Fruit fly (Drosophila melanogaster) whole organism, prepupa: ENCODE results near the gene Syx16.

Source experiments
- CG10669 ChIP-seq: fragments of 200-800 bp; sonication (Bioruptor generic); optimal IDR thresholded peaks from 3 replicates; lab custom pipeline; 2018; ENCODE audit warnings: missing biosample characterization, mild to moderate bottlenecking, missing genetic modification characterization, moderate library complexity
- CG15336 ChIP-seq: fragments of 200-800 bp; sonication (Bioruptor generic); IDR thresholded peaks from 2 replicates; pipeline ENCODE4 v1.3.6; 2022; ENCODE audit warnings: missing biosample characterization, missing genetic modification characterization
- CG1621 ChIP-seq: fragments of 200-800 bp; sonication (Bioruptor generic); optimal IDR thresholded peaks from 3 replicates; lab custom pipeline; 2018; ENCODE audit warnings: missing biosample characterization, mild to moderate bottlenecking, missing genetic modification characterization
- CG34406 ChIP-seq: fragments of 200-800 bp; sonication (Bioruptor generic); optimal IDR thresholded peaks from 3 replicates; lab custom pipeline; 2016; ENCODE audit warnings: missing biosample characterization, missing genetic modification characterization
- CG3919 ChIP-seq: fragments of 200-800 bp; sonication (Bioruptor generic); optimal IDR thresholded peaks from 3 replicates; lab custom pipeline; 2016; ENCODE audit warnings: missing biosample characterization, missing genetic modification characterization
- CG6276 ChIP-seq: fragments of 200-800 bp; sonication (Bioruptor generic); optimal IDR thresholded peaks from 2 replicates; lab custom pipeline; 2017; ENCODE audit warnings: missing biosample characterization, mild to moderate bottlenecking, missing genetic modification characterization
- CG6792 ChIP-seq: fragments of 200-800 bp; sonication (Bioruptor generic); optimal IDR thresholded peaks from 3 replicates; lab custom pipeline; 2016; ENCODE audit warnings: missing biosample characterization, missing genetic modification characterization
- CG6808 ChIP-seq: fragments of 200-800 bp; sonication (Bioruptor generic); optimal IDR thresholded peaks from 3 replicates; lab custom pipeline; 2017; ENCODE audit warnings: missing biosample characterization, missing genetic modification characterization, mild to moderate bottlenecking, moderate library complexity, missing genetic modification reagents
- CG7368 ChIP-seq: fragments of 200-800 bp; sonication (Bioruptor generic); optimal IDR thresholded peaks from 3 replicates; lab custom pipeline; 2016; ENCODE audit warnings: missing biosample characterization, missing genetic modification characterization
- CG8119 ChIP-seq: fragments of 200-800 bp; sonication (Bioruptor generic); IDR thresholded peaks from 3 replicates; pipeline ENCODE4 v1.3.6; 2022; ENCODE audit warnings: missing biosample characterization, missing genetic modification characterization
- CG8319 ChIP-seq: fragments of 200-800 bp; sonication (Bioruptor generic); optimal IDR thresholded peaks from 3 replicates; lab custom pipeline; 2016; ENCODE audit warnings: missing biosample characterization, missing genetic modification characterization
- CG9139 ChIP-seq: fragments of 200-800 bp; sonication (Bioruptor generic); optimal IDR thresholded peaks from 3 replicates; lab custom pipeline; 2017; ENCODE audit warnings: missing biosample characterization, mild to moderate bottlenecking, missing genetic modification characterization
- Eip78C ChIP-seq: fragments of 200-800 bp; sonication (Bioruptor generic); peaks from one replicate; lab custom pipeline; 2016; ENCODE audit warnings: missing biosample characterization, missing genetic modification characterization
- Ets96B ChIP-seq: fragments of 200-800 bp; optimal IDR thresholded peaks from 2 replicates; lab custom pipeline; 2019; ENCODE audit warnings: missing biosample characterization, mild to moderate bottlenecking, missing genetic modification characterization, moderate library complexity
- Hr38 ChIP-seq: sonication (Bioruptor generic); optimal IDR thresholded peaks from 2 replicates; lab custom pipeline; 2016; ENCODE audit warnings: missing biosample characterization, missing genetic modification characterization
- Hr39 ChIP-seq: fragments of 200-800 bp; sonication (Bioruptor generic); optimal IDR thresholded peaks from 2 replicates; lab custom pipeline; 2016; ENCODE audit warnings: missing biosample characterization, missing genetic modification characterization
- Hr4 ChIP-seq: fragments of 200-800 bp; sonication (Bioruptor generic); optimal IDR thresholded peaks from 3 replicates; lab custom pipeline; 2016; ENCODE audit warnings: missing biosample characterization, missing genetic modification characterization
- OdsH ChIP-seq: fragments of 200-800 bp; sonication (Bioruptor generic); optimal IDR thresholded peaks from 3 replicates; lab custom pipeline; 2016; ENCODE audit warnings: missing biosample characterization, missing genetic modification characterization
- Smox ChIP-seq: fragments of 200-800 bp; sonication (Bioruptor generic); optimal IDR thresholded peaks from 3 replicates; lab custom pipeline; 2016; ENCODE audit warnings: missing biosample characterization, missing genetic modification characterization
- Sox102F ChIP-seq: fragments of 200-800 bp; sonication (Bioruptor generic); optimal IDR thresholded peaks from 2 replicates; lab custom pipeline; 2016; ENCODE audit warnings: missing biosample characterization, mild to moderate bottlenecking, missing genetic modification characterization
- Sox14 ChIP-seq: fragments of 200-800 bp; sonication (Bioruptor generic); optimal IDR thresholded peaks from 3 replicates; lab custom pipeline; 2016; ENCODE audit warnings: missing biosample characterization, missing genetic modification characterization
- Sox15 ChIP-seq: fragments of 200-800 bp; sonication (Bioruptor generic); optimal IDR thresholded peaks from 3 replicates; lab custom pipeline; 2016; ENCODE audit warnings: missing biosample characterization, missing genetic modification characterization
- acj6 ChIP-seq: fragments of 200-800 bp; sonication (Bioruptor generic); optimal IDR thresholded peaks from 3 replicates; lab custom pipeline; 2016; ENCODE audit warnings: missing biosample characterization, missing genetic modification characterization
- dsx ChIP-seq: fragments of 200-800 bp; optimal IDR thresholded peaks from 3 replicates; lab custom pipeline; 2019; ENCODE audit warnings: missing biosample characterization, mild to moderate bottlenecking, missing genetic modification characterization, moderate library complexity; ENCODE audit not compliant: poor library complexity, severe bottlenecking
- esn ChIP-seq: fragments of 200-800 bp; sonication (Bioruptor generic); optimal IDR thresholded peaks from 2 replicates; lab custom pipeline; 2016; ENCODE audit warnings: missing biosample characterization, mild to moderate bottlenecking, missing genetic modification characterization, moderate library complexity
- fd59A ChIP-seq: fragments of 200-800 bp; sonication (Bioruptor generic); optimal IDR thresholded peaks from 2 replicates; lab custom pipeline; 2017; ENCODE audit warnings: missing biosample characterization, mild to moderate bottlenecking, missing genetic modification characterization, missing genetic modification reagents
- lz ChIP-seq: fragments of 200-800 bp; sonication (Bioruptor generic); optimal IDR thresholded peaks from 3 replicates; lab custom pipeline; 2016; ENCODE audit warnings: missing biosample characterization, missing genetic modification characterization
- net ChIP-seq: fragments of 200-800 bp; sonication (Bioruptor generic); optimal IDR thresholded peaks from 3 replicates; lab custom pipeline; 2016; ENCODE audit warnings: missing biosample characterization, missing genetic modification characterization
- spab ChIP-seq: fragments of 200-800 bp; sonication (Bioruptor generic); optimal IDR thresholded peaks from 2 replicates; lab custom pipeline; 2017; ENCODE audit warnings: missing biosample characterization, mild to moderate bottlenecking, missing genetic modification characterization, missing genetic modification reagents
- ss ChIP-seq, 2 experiments: fragments of 200-800 bp; sonication (Bioruptor generic); optimal IDR thresholded peaks; 2 replicates in 1 of 2; 3 replicates in 1 of 2; lab custom pipeline; 2017 to 2018; ENCODE audit warnings: mild to moderate bottlenecking in 2 of 2, missing biosample characterization in 2 of 2, missing genetic modification characterization in 2 of 2, moderate library complexity in 1 of 2
- vri ChIP-seq: fragments of 200-800 bp; sonication (Bioruptor generic); optimal IDR thresholded peaks from 3 replicates; lab custom pipeline; 2016; ENCODE audit warnings: missing biosample characterization, mild to moderate bottlenecking, missing genetic modification characterization

Syx16 gene

DNA sequence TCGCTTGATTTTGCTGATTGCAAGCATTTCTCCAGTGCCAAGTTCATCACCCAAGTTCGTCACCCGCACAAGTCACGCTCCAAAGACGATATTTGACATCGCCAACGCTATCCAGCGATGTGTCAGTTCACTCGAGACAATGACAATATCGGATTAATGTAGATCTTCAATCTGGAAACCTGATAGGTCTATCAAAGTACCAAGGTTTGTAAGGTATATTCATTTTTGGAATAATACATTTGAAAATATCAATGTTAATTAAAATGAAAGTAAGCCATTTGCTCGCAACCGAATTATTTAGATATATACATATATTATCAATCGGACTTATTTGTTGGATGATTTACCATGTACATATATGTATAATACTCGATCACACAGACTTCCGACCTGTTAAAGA lies 25.3 kb upstream of the Syx16 start, which contains the start of gene Obp19c:
TSS of gene Obp19c (minus strand) at position 101 of the 400 bp plus-strand sequence.
- TF ChIP-seq Hr38 (GFP tag; lab: Kevin White, UChicago) (no peak), CG6808 (no peak), Sox15 (GFP tag; lab: Kevin White, UChicago) (no peak)

DNA sequence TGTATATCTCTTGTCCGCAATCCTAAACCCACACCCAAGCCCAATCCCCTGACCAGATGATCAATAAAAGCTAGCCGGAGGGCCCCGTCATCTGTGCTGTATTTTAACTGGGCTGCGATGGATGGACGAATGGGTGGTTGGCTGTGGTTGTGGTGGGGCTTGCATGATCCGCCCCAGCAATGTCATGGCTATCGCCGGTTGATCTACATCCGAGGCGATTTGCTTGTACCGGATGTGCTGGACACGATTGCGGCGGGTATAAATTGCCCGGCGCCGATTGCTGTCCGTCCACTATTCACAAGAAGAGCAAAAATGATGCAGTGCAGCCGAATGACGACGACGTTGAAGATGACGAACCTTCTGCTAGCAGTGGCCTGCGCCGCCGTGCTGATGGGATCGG lies 22.9 kb upstream of the Syx16 start, which contains the start of gene Obp19b:
TSS of gene Obp19b (plus strand) at position 301 of the 400 bp plus-strand sequence.
- no peak for TF ChIP-seq CG6276 (GFP tag; lab: Kevin White, UChicago)
- no peak for TF ChIP-seq Hr38 (GFP tag; lab: Kevin White, UChicago)
- no peak for TF ChIP-seq Smox
- TF ChIP-seq CG1621 (tag; lab: Kevin White, UChicago), result no peak
- no peak for TF ChIP-seq CG8319 (GFP tag; lab: Kevin White, UChicago)
- TF ChIP-seq CG10669, result no peak
- no peak for TF ChIP-seq CG15336 (GFP tag; lab: Robert Waterston, UW)
- TF ChIP-seq Hr39, result no peak
- TF ChIP-seq Sox14 (GFP tag; lab: Kevin White, UChicago), result no peak
- TF ChIP-seq ss (GFP tag; optimal IDR thresholded peaks at IDR 0.05; lab: Kevin White, UChicago), result no peak
- no peak for TF ChIP-seq Hr4
- no peak for TF ChIP-seq spab
- TF ChIP-seq OdsH (GFP tag; lab: Kevin White, UChicago), result no peak
- TF ChIP-seq, all 60 proteins: peak for 0

DNA sequence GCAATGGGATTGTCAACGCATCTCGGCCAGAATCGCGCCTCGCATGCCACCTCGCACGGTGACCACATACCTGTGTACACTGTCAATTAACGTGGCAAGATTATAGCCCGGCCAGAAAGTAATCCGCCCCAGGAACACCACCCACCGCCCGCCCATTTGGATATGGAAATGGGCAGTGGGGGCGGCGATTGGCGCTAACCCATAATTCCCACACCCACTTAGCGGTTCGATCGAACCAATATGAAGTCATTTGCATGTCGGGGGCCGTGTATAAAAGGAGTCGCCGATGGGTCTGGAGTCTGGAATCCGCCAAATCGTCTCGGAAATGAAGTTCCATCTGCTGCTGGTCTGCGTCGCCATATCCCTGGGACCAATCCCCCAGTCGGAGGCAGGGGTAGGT lies 21.9 kb upstream of the Syx16 start, which contains the start of gene Obp19a:
TSS of gene Obp19a (plus strand) at position 301 of the 400 bp plus-strand sequence.
- TF ChIP-seq CG9139 (GFP tag; lab: Kevin White, UChicago) (no peak), vri (no peak), dsx (GFP tag; lab: Kevin White, UChicago) (no peak), ss (GFP tag; optimal IDR thresholded peaks at IDR 0.05; lab: Kevin White, UChicago) (no peak), CG6808 (no peak), Sox14 (GFP tag; lab: Kevin White, UChicago) (no peak)

DNA sequence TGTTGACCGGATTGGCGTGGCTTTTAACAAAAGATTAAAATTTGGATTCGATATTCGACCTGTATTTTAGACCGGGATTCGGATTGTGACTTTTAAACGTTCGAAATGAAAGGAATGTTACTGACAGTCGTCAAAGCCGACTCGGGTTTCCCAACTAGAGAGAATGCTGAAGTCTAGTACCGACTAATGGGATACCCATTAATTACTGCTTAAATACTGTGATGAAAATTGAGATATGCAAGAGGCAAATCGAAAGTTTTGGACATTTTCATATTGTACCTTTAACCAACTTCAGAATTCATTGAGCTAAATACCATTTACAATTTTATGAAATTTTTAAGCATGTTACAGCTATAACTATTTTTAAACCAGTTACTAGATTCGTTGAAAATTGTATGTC lies 20.5 kb upstream of the Syx16 start, which contains the start of gene CG15458:
TSS of gene CG15458 (minus strand) at position 101 of the 400 bp plus-strand sequence.
- TF ChIP-seq CG9139 (GFP tag; lab: Kevin White, UChicago), result no peak
- TF ChIP-seq CG34406 (GFP tag; lab: Kevin White, UChicago), result no peak
- TF ChIP-seq fd59A (GFP tag; lab: Kevin White, UChicago), result no peak
- no peak for TF ChIP-seq CG6276 (GFP tag; lab: Kevin White, UChicago)
- TF ChIP-seq CG7368 (GFP tag; lab: Kevin White, UChicago), result no peak
- TF ChIP-seq esn (GFP tag; lab: Kevin White, UChicago), result no peak
- TF ChIP-seq acj6 (GFP tag; lab: Kevin White, UChicago), result no peak
- no peak for TF ChIP-seq lz (GFP tag; lab: Kevin White, UChicago)
- no peak for TF ChIP-seq CG15336 (GFP tag; lab: Robert Waterston, UW)
- no peak for TF ChIP-seq CG10669
- no peak for TF ChIP-seq net (GFP tag; lab: Kevin White, UChicago)
- TF ChIP-seq Sox102F (GFP tag; lab: Kevin White, UChicago), result no peak
- TF ChIP-seq CG3919 (GFP tag; lab: Kevin White, UChicago), result no peak
- TF ChIP-seq CG8119 (GFP tag; lab: Robert Waterston, UW), result no peak

DNA sequence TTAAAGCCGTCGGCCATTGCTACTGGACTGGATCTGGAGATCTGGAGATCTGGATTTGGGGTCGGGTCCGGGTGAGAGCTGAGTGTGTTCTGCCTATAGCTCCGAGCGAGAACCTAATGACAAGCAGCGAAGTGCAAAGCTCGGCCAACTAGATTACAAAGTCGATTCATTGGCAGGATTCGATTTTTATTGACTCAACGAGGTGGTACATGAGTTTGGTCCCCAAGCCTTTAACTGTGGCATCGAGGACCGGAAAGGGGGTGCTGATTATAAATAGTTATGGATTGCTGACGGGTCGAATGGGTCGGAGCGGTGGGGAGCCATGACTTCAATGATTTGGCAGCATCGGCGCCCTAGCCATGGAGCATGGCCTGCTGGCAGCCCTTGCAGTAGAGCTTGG lies 19.9 kb upstream of the Syx16 start, which contains the start of gene CG15459:
TSS of gene CG15459 (minus strand) at position 101 of the 400 bp plus-strand sequence.
- TF ChIP-seq CG6792 (GFP tag; lab: Kevin White, UChicago) (no peak), Ets96B (tag; lab: Kevin White, UChicago) (no peak), Eip78C (GFP tag; lab: Kevin White, UChicago) (no peak), Sox15 (GFP tag; lab: Kevin White, UChicago) (no peak), CG6276 (GFP tag; lab: Kevin White, UChicago) (no peak)
- TF ChIP-seq, all 60 proteins: peak for 0
